Fruit fly (Drosophila melanogaster): ENCODE data around the gene CG8774.

dm6 chr3R:13338030-13338429 is 39.5 kb downstream of the CG8774 start, which contains the start of gene PK2-R1:
- TF ChIP-seq rgr (GFP tag; optimal IDR thresholded peaks at IDR 0.05) (no peak), fru (GFP tag; optimal IDR thresholded peaks at IDR 0.05) (no peak), pan (optimal IDR thresholded peaks at IDR 0.05) (no peak), woc (GFP tag; optimal IDR thresholded peaks at IDR 0.05) (no peak), sv (GFP tag; optimal IDR thresholded peaks at IDR 0.05) (no peak), HLH106 (tag; optimal IDR thresholded peaks at IDR 0.05) (no peak), foxo (GFP tag; optimal IDR thresholded peaks at IDR 0.05) (no peak), Rel (GFP tag; optimal IDR thresholded peaks at IDR 0.05) (no peak), Rel (tag; optimal IDR thresholded peaks at IDR 0.05) (no peak), OdsH (GFP tag; optimal IDR thresholded peaks at IDR 0.05) (no peak), sage (GFP tag; optimal IDR thresholded peaks at IDR 0.05) (no peak)
